Worm (Caenorhabditis elegans): ENCODE results near the gene F26F12.2.

Gene F26F12.2

DNA sequence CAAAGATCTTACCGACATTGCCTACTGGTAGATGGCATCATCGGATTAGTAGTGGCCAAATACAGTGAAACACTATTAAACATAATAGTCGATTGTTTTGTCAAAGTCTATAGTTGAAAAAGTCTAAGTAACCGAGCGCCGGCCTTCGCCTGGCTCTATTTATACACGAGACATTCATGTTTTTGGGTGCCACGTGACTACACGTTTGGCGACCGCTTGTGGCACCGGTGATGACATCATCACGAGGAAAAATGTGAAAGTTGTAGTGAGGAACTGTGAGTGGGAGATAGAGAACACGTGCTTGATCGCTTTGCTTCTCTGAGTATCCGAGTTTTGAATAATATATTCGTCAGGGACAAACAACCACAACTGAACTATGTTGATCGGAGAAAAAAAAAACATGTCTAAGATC is 5.9 kb upstream of the F26F12.2 start:
- TF ChIP-seq ham-2 (GFP tag; optimal IDR thresholded peaks at IDR 0.05) (no peak), unc-120 (tag; optimal IDR thresholded peaks at IDR 0.05; ENCODE audit: poor library complexity, severe bottlenecking) (no peak)

DNA sequence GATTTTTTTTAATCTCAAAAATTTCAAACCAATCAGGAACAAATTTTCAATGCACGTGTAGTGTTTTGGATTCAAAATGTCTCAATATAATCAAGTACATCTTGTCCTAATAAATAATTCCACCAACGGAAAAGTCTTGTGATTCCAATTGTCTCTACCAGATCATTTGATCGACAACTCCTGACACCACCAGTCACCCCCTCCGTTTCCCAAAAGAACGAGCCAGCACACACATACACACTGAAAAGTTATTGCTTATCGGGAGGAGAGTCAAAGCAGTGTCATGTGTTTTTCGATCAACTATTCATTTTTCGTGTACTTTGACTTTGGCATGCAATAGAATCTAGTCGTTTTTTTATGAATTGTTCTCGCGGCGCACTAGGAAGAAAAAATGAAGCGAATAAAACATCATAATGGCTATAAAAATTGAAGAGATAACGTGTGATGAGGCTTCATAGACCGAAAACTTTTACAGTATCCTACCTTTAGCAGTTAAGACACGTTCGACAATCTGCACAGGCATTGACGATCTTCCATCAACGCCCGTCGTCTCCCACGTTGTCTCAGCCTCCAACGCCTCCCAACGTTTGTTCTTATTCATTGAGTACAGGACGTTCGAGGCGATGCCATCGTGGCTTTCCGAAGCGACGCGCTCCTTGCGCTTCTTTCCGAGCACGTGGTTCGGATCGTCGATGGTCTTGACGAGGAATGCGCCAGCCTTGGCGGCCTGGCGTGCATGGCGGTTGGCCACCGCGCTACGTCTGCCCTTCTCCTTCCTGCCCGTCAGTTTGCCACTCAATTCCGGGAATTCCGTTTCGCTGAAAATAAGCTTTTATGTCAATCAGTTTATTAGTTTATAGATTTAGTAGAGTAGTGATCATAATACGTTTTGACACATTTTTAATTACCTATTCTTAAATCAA is 5.3 kb upstream of the F26F12.2 start:
- TF ChIP-seq lin-32 (GFP tag; optimal IDR thresholded peaks at IDR 0.05) (no peak), sem-2 (GFP tag; optimal IDR thresholded peaks at IDR 0.05) (no peak), ceh-83 (GFP tag; optimal IDR thresholded peaks at IDR 0.05) (peak; percentile 13), cnd-1 (tag; optimal IDR thresholded peaks at IDR 0.05) (no peak), drap-1 (GFP tag; optimal IDR thresholded peaks at IDR 0.05) (peak; percentile 6)

DNA sequence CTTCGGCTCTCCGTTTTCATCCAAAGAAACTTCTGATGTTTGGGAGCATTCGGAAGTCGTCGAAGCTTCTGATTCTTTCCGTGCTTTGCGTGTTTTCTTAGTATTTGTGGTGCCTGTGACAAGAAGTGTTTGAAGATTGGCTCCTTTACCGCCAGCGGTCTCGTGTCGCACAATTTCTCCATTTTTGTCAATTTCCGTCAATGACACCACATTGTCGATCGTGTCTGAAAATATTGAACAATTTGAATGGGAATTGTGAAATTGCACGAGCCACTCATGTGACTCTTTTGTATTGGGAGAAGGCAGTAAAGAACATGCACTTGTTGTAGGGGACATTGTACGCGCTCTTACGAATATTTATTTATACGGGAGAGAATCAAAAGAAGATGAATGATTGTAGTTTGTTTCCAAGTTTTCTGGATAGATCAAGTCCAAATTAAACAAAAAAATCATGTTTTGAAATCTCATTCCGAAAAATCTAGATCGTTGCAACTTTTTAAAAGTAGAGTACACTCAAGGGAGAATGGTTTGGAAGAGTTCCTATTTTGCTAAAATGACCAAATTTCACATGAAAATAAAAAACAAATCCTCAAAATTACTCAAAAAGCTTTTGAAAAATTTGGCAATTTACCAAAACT is 4.2 kb upstream of the F26F12.2 start:
- TF ChIP-seq unc-120 (tag; optimal IDR thresholded peaks at IDR 0.05; ENCODE audit: poor library complexity, severe bottlenecking) (no peak), drap-1 (GFP tag; optimal IDR thresholded peaks at IDR 0.05) (no peak), nhr-28 (tag; optimal IDR thresholded peaks at IDR 0.05) (no peak), ztf-11 (tag; optimal IDR thresholded peaks at IDR 0.05) (no peak), pha-4 (tag; optimal IDR thresholded peaks at IDR 0.05) (no peak), cnd-1 (tag; optimal IDR thresholded peaks at IDR 0.05) (no peak), ham-2 (GFP tag; optimal IDR thresholded peaks at IDR 0.05) (no peak), hlh-1 (tag; optimal IDR thresholded peaks at IDR 0.05) (no peak)

DNA sequence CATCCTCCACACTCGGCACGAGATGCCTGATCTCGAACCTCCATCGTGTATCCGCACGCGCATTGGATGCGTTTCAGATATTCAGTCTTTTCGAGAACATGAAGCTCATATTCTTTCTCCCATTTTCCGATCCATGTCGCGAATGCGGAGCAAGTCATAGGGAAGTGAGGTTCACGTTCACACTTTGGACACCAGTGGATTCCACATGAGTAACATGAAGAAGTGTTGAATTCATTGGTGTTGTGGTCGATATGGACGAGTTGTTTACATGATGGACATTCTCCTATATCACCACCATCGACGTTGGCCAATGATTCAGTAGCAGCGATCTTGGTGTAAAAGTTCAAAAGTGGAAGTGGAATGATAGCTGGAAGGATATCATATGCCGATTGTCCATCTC is 2.5 kb upstream of the F26F12.2 start:
- TF ChIP-seq ceh-83 (GFP tag; optimal IDR thresholded peaks at IDR 0.05) (no peak), lsy-2 (tag; optimal IDR thresholded peaks at IDR 0.05) (no peak), ztf-11 (tag; optimal IDR thresholded peaks at IDR 0.05) (no peak), ceh-39 (tag; optimal IDR thresholded peaks at IDR 0.05) (no peak), nhr-237 (tag; optimal IDR thresholded peaks at IDR 0.05) (no peak), blmp-1 (tag; optimal IDR thresholded peaks at IDR 0.05) (no peak), flh-1 (GFP tag; optimal IDR thresholded peaks at IDR 0.05) (no peak), nhr-12 (tag; optimal IDR thresholded peaks at IDR 0.05) (no peak), unc-120 (tag; optimal IDR thresholded peaks at IDR 0.05; ENCODE audit: poor library complexity, severe bottlenecking) (no peak), hlh-1 (tag; optimal IDR thresholded peaks at IDR 0.05) (no peak), elt-3 (tag; optimal IDR thresholded peaks at IDR 0.05) (no peak)

DNA sequence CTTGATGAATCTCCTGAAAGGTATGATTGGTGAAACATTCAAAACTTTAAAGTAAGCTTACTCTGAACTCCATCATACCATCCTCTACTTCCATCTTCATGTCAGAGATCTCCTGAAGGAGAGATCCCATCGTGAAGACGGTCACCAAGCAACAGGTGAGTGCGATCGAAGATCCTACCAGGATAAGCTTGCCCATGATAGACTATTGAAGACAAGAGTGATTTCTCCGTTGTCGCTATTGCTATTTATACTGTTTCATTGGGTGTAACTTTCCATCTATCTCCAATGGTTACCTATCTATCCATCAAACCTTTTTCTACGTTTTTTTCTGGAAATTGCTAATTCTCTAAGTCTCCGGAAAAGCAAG is 1.8 kb downstream of the F26F12.2 start, which contains the start of gene col-140:
TSS of gene col-140 (minus strand) at position 219 of the 367 bp plus-strand sequence.
- no peak for TF ChIP-seq nhr-76 (tag; optimal IDR thresholded peaks at IDR 0.05)
- no peak for TF ChIP-seq unc-62 (GFP tag; optimal IDR thresholded peaks at IDR 0.05)

DNA sequence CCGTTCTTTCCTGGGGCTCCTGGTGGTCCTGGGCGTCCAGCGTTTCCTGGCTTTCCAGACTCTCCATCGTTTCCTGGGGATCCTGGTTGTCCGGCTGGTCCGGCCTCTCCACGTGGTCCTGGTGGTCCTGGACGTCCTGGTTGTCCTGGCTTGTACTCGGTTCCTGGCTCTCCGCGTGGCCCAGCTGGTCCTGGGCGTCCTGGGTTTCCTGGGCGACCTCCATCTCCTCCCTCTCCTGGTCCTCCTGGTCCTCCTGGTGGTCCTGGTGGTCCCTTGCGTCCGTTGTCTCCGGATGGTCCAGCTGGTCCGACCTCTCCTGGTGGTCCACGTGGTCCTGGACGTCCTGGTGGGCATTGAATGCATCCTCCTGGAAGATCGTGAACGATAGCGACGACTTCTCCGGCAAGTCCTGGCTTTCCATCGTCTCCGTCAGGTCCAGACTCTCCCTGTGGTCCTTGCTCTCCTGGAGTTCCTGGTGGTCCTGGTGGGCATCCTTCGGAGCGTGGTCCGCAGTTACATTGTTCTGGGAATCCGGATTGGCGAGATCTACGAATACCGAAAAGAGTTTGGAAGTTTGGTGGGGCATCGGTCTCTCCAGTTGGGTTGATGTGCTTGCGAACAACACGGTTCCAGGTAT is 2.3 kb downstream of the F26F12.2 start:
- no peak for TF ChIP-seq drap-1 (GFP tag; optimal IDR thresholded peaks at IDR 0.05)
- TF ChIP-seq ztf-11 (tag; optimal IDR thresholded peaks at IDR 0.05) = no peak
- TF ChIP-seq ceh-39 (tag; optimal IDR thresholded peaks at IDR 0.05) = no peak
- TF ChIP-seq ceh-83 (GFP tag; optimal IDR thresholded peaks at IDR 0.05) = no peak
- TF ChIP-seq blmp-1 (tag; optimal IDR thresholded peaks at IDR 0.05) = no peak
- TF ChIP-seq lin-13 (tag; optimal IDR thresholded peaks at IDR 0.05) = no peak
- TF ChIP-seq elt-3 (tag; optimal IDR thresholded peaks at IDR 0.05) = no peak
- TF ChIP-seq mep-1 (tag; optimal IDR thresholded peaks at IDR 0.05) = no peak
- TF ChIP-seq ces-1 (GFP tag; optimal IDR thresholded peaks at IDR 0.05) = no peak
- TF ChIP-seq nhr-237 (tag; optimal IDR thresholded peaks at IDR 0.05) = no peak
- TF ChIP-seq M03D4.4 (tag; optimal IDR thresholded peaks at IDR 0.05) = no peak
- no peak for TF ChIP-seq tbx-8 (GFP tag; optimal IDR thresholded peaks at IDR 0.05)
- no peak for TF ChIP-seq cnd-1 (tag; optimal IDR thresholded peaks at IDR 0.05)
- TF ChIP-seq unc-62 (GFP tag; optimal IDR thresholded peaks at IDR 0.05) = no peak
